Worm (Caenorhabditis elegans) whole organism, L3 larva: Measurements from ENCODE around the gene K09E2.1.

Experiments used
- R02D3.7 ChIP-seq: fragments of 150-350 bp; optimal IDR thresholded peaks from 2 replicates; lab custom pipeline; 2014; ENCODE audit warnings: missing biosample characterization, missing genetic modification characterization
- ZK546.5 ChIP-seq: sonication (generic microtip); optimal IDR thresholded peaks from 2 replicates; lab custom pipeline; 2017; ENCODE audit warnings: missing biosample characterization, missing genetic modification characterization
- aly-2 ChIP-seq: fragments of 150-350 bp; optimal IDR thresholded peaks from 2 replicates; lab custom pipeline; 2014; ENCODE audit warnings: missing biosample characterization, missing genetic modification characterization
- ama-1 ChIP-seq: fragments of 150-350 bp; optimal IDR thresholded peaks from 2 replicates; lab custom pipeline; 2018
- ceh-16 ChIP-seq: sonication (generic microtip); optimal IDR thresholded peaks from 2 replicates; lab custom pipeline; 2017; ENCODE audit warnings: missing biosample characterization, missing genetic modification characterization
- ceh-28 ChIP-seq: fragments of 150-350 bp; optimal IDR thresholded peaks from 2 replicates; lab custom pipeline; 2014; ENCODE audit warnings: missing biosample characterization, missing genetic modification reagents, missing genetic modification characterization
- ceh-82 ChIP-seq: fragments of 150-350 bp; optimal IDR thresholded peaks from 2 replicates; lab custom pipeline; 2014; ENCODE audit warnings: missing biosample characterization, missing genetic modification characterization
- ceh-9 ChIP-seq: sonication (generic microtip); optimal IDR thresholded peaks from 2 replicates; lab custom pipeline; 2018; ENCODE audit warnings: missing biosample characterization, missing genetic modification characterization
- egl-27 ChIP-seq: sonication (generic microtip); optimal IDR thresholded peaks from 4 replicates; lab custom pipeline; 2017; ENCODE audit warnings: missing biosample characterization, missing genetic modification reagents, missing genetic modification characterization
- egl-5 ChIP-seq: fragments of 150-350 bp; optimal IDR thresholded peaks from 2 replicates; lab custom pipeline; 2017; ENCODE audit warnings: missing biosample characterization, missing genetic modification reagents, missing genetic modification characterization, inconsistent platforms
- elt-1 ChIP-seq: fragments of 150-350 bp; optimal IDR thresholded peaks from 2 replicates; lab custom pipeline; 2014; ENCODE audit warnings: missing biosample characterization, missing genetic modification characterization
- elt-2 ChIP-seq: sonication (generic microtip); optimal IDR thresholded peaks from 2 replicates; lab custom pipeline; 2016; ENCODE audit warnings: missing genetic modification reagents, mild to moderate bottlenecking, missing genetic modification characterization, missing compliant biosample characterization
- elt-3 ChIP-seq, 3 experiments: fragments of 150-350 bp in 1 of 3; sonication (generic microtip) in 2 of 3; optimal IDR thresholded peaks; 2 replicates in 2 of 3; 4 replicates in 1 of 3; lab custom pipeline; 2014 to 2017; ENCODE audit warnings: missing biosample characterization in 3 of 3, missing genetic modification characterization in 3 of 3
- eor-1 ChIP-seq, 2 experiments: fragments of 150-350 bp; optimal IDR thresholded peaks; 2 replicates each; lab custom pipeline; 2014 to 2018; ENCODE audit warnings: missing biosample characterization in 2 of 2, missing genetic modification characterization in 2 of 2
- fkh-10 ChIP-seq: sonication (generic microtip); optimal IDR thresholded peaks from 2 replicates; lab custom pipeline; 2017; ENCODE audit warnings: missing biosample characterization, missing genetic modification reagents, missing genetic modification characterization
- lin-15B ChIP-seq: fragments of 150-350 bp; optimal IDR thresholded peaks from 2 replicates; lab custom pipeline; 2014; ENCODE audit warnings: missing biosample characterization, missing genetic modification characterization
- lin-39 ChIP-seq: fragments of 150-350 bp; optimal IDR thresholded peaks from 2 replicates; lab custom pipeline; 2018; ENCODE audit warnings: missing biosample characterization, missing genetic modification reagents, missing genetic modification characterization
- lsy-12 ChIP-seq: sonication (generic microtip); optimal IDR thresholded peaks from 2 replicates; lab custom pipeline; 2016; ENCODE audit warnings: mild to moderate bottlenecking, missing genetic modification characterization, missing compliant biosample characterization
- mml-1 ChIP-seq: fragments of 150-350 bp; sonication (generic microtip); optimal IDR thresholded peaks from 3 replicates; lab custom pipeline; 2014; ENCODE audit warnings: missing biosample characterization, missing genetic modification characterization
- nfya-1 ChIP-seq: sonication (generic microtip); optimal IDR thresholded peaks from 2 replicates; lab custom pipeline; 2017; ENCODE audit warnings: missing genetic modification characterization, mild to moderate bottlenecking, missing compliant biosample characterization, antibody characterized with exemption, moderate library complexity; ENCODE audit not compliant: insufficient read depth
- nhr-12 ChIP-seq: fragments of 150-350 bp; optimal IDR thresholded peaks from 2 replicates; lab custom pipeline; 2014; ENCODE audit warnings: missing biosample characterization, missing genetic modification characterization
- nhr-237 ChIP-seq: fragments of 150-350 bp; optimal IDR thresholded peaks from 2 replicates; lab custom pipeline; 2014; ENCODE audit warnings: missing biosample characterization, missing genetic modification characterization
- nhr-25 ChIP-seq: sonication (generic microtip); optimal IDR thresholded peaks from 2 replicates; lab custom pipeline; 2017; ENCODE audit warnings: missing biosample characterization, missing genetic modification characterization
- nhr-28 ChIP-seq: fragments of 150-350 bp; optimal IDR thresholded peaks from 2 replicates; lab custom pipeline; 2014; ENCODE audit warnings: missing biosample characterization, missing genetic modification characterization
- nhr-67 ChIP-seq: fragments of 150-350 bp; optimal IDR thresholded peaks from 2 replicates; lab custom pipeline; 2014; ENCODE audit warnings: missing biosample characterization, missing genetic modification characterization
- nhr-76 ChIP-seq: fragments of 150-350 bp; sonication (generic microtip); optimal IDR thresholded peaks from 5 replicates; lab custom pipeline; 2014; ENCODE audit warnings: missing biosample characterization, missing genetic modification characterization
- nhr-77 ChIP-seq: fragments of 150-350 bp; optimal IDR thresholded peaks from 2 replicates; lab custom pipeline; 2014; ENCODE audit warnings: missing biosample characterization, missing genetic modification characterization
- pha-4 ChIP-seq: fragments of 150-350 bp; optimal IDR thresholded peaks from 2 replicates; lab custom pipeline; 2014; ENCODE audit warnings: missing biosample characterization, missing genetic modification reagents, missing genetic modification characterization
- pqm-1 ChIP-seq: fragments of 150-350 bp; optimal IDR thresholded peaks from 2 replicates; lab custom pipeline; 2017; ENCODE audit warnings: missing biosample characterization, missing genetic modification characterization, inconsistent platforms
- skn-1 ChIP-seq: fragments of 150-350 bp; optimal IDR thresholded peaks from 2 replicates; lab custom pipeline; 2014; ENCODE audit warnings: missing biosample characterization, missing genetic modification characterization
- snpc-4 ChIP-seq: fragments of 150-350 bp; optimal IDR thresholded peaks from 2 replicates; lab custom pipeline; 2014; ENCODE audit warnings: missing biosample characterization, missing genetic modification characterization
- tbx-2 ChIP-seq: sonication (generic microtip); optimal IDR thresholded peaks from 2 replicates; lab custom pipeline; 2016; ENCODE audit warnings: mild to moderate bottlenecking, missing genetic modification characterization, missing compliant biosample characterization
- unc-39 ChIP-seq: sonication (generic microtip); optimal IDR thresholded peaks from 4 replicates; lab custom pipeline; 2017; ENCODE audit warnings: missing biosample characterization, missing genetic modification characterization
- zag-1 ChIP-seq: fragments of 150-350 bp; optimal IDR thresholded peaks from 2 replicates; lab custom pipeline; 2014; ENCODE audit warnings: missing biosample characterization, missing genetic modification characterization
- ztf-11 ChIP-seq: fragments of 150-350 bp; optimal IDR thresholded peaks from 2 replicates; lab custom pipeline; 2014; ENCODE audit warnings: missing biosample characterization, missing genetic modification characterization

K09E2.1 gene

DNA sequence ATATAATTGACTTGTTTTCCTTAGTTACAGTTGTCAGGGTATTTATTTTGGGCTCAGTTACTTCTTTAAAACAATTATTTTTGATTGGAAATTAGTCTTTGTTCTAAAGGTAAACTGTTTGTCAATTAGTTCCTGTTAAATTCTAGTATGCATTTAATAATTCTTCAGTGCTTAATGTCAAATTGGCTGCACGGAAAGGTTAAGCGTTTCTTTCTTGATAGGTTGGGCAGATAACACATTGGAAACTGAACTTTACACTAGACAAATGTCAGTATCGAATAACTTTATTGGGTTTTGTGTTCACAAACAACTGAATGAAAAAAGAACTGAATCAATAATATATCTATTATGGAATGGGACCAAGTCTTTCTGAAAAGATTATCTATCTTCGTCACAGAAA, 33.1 kb downstream of the K09E2.1 start:
- no peak for TF ChIP-seq eor-1 (tag; optimal IDR thresholded peaks at IDR 0.05; lab: Kevin White, UChicago)
- TF ChIP-seq ZK546.5, result no peak
- no peak for TF ChIP-seq nhr-25
- no peak for TF ChIP-seq ceh-28 (tag; lab: Kevin White, UChicago)
- no peak for TF ChIP-seq mml-1
- TF ChIP-seq pqm-1 (tag; lab: Kevin White, UChicago), result no peak
- peak; percentile 56 for TF ChIP-seq elt-2 (tag; lab: Kevin White, UChicago)
- no peak for TF ChIP-seq ceh-16 (tag; lab: Kevin White, UChicago)

DNA sequence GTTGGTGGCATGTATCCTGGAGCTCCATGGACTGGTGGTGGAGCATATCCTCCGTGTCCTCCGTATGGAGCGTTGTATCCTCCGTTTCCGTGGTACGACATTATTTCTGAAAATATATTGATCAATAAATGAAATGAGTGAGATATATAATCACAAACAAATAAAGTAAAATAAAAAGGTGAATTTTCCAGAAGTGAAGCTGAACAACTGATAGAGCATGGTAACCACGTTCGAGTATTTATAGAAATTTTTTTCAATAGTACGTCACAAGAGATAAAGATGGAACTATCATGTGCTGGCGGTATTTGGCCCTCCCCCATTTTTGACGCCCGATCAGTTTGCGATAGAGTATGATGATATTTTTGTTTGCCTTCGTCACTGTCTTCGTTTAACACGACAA, 35.1 kb downstream of the K09E2.1 start, which contains the start of gene F53A9.7:
Gene F53A9.7, minus strand, starts transcription at position 101 of the 400 bp plus-strand sequence.
- TF ChIP-seq egl-27 (tag; lab: Kevin White, UChicago) (no peak), elt-3 (tag; optimal IDR thresholded peaks at IDR 0.05; lab: Kevin White, UChicago) (no peak), nhr-12 (tag; lab: Kevin White, UChicago) (no peak), nhr-25 (no peak), eor-1 (tag; optimal IDR thresholded peaks at IDR 0.05; lab: Kevin White, UChicago) (no peak), elt-2 (tag; lab: Kevin White, UChicago) (peak; percentile 33), nhr-28 (no peak), nhr-237 (no peak), nfya-1 (tag; lab: Kevin White, UChicago) (no peak), pha-4 (tag; lab: Kevin White, UChicago) (peak; percentile 16), R02D3.7 (tag; lab: Kevin White, UChicago) (no peak), ceh-82 (no peak), zag-1 (no peak), lin-39 (tag; lab: Kevin White, UChicago) (no peak)

DNA sequence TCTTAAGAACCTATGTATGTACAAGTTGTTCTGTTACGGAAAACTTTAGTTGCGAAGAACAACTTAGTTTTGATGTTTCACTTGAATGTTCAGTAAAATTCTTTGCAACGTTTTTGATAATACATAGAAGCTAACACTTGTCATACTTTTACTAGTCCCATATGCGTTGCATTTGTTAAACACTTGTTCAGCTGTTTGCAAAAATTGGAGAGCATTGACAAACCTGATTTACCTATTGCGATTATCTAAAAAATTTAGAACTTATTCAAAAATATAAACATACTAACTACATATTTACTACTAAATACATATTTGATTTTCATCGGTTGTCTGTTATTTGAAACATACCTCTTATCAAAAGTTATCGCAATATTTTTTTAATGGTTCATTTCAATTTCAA, 36.5 kb downstream of the K09E2.1 start:
- peak; percentile 40 for TF ChIP-seq pha-4 (tag; lab: Kevin White, UChicago)
- no peak for TF ChIP-seq egl-5
- TF ChIP-seq, all 47 proteins: peak for 1

DNA sequence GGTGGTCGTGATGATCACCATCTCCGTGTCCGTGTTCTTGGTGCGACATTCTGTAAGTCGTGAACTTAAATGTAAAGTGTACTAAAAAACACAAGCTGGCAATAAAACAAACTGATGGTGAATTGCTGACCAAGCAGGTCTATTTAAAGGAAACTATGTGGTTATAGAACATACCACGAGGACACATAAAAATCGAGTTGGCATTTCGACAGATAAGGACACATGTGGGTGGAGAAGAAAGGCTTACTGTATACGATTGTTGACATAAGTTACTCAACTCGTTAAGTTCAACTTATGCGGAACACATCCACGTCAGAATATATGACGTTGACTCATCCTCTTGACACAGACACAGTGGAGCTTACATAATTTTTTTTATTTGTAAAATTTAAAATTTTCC, 37.2 kb downstream of the K09E2.1 start, which contains the start of gene F53A9.8:
Gene F53A9.8, minus strand, starts transcription at position 49 of the 400 bp plus-strand sequence.
- no peak for TF ChIP-seq ztf-11 (tag; lab: Kevin White, UChicago)
- peak; percentile 75 for TF ChIP-seq elt-2 (tag; lab: Kevin White, UChicago)
- no peak for TF ChIP-seq lin-15B (tag; lab: Kevin White, UChicago)
- no peak for TF ChIP-seq ceh-82
- no peak for TF ChIP-seq snpc-4 (tag; lab: Kevin White, UChicago)
- peak; percentile 71 for TF ChIP-seq pha-4 (tag; lab: Kevin White, UChicago)
- TF ChIP-seq ama-1 (lab: Kevin White, UChicago), result no peak
- no peak for TF ChIP-seq nhr-67 (tag; lab: Kevin White, UChicago)
- no peak for TF ChIP-seq aly-2
- no peak for TF ChIP-seq ceh-16 (tag; lab: Kevin White, UChicago)
- peak; percentile 61 for TF ChIP-seq pqm-1 (tag; lab: Kevin White, UChicago)
- TF ChIP-seq unc-39 (tag; lab: Kevin White, UChicago), result no peak

DNA sequence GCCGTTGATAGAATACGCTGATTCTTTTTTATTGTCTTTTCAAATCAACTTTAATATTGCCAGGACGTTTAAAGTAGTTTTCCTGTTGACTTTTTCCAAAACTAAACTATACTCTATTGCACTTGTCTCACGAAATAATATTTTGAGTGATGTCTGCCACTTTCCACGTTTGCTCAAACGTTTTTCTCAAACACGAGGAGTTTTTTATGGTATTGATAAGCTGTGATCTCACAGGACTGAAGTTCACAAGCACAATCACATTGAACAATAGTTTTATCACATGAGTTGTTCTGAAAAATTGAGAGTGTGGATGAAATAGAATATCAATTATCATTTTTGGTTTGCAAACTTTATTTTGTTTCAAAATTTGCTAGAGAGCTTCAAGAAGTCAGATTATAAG, 38.2 kb downstream of the K09E2.1 start:
- TF ChIP-seq ama-1 (lab: Kevin White, UChicago) (no peak), elt-1 (tag; lab: Kevin White, UChicago) (no peak), snpc-4 (tag; lab: Kevin White, UChicago) (no peak), elt-2 (tag; lab: Kevin White, UChicago) (peak; percentile 78), pqm-1 (tag; lab: Kevin White, UChicago) (peak; percentile 13), pha-4 (tag; lab: Kevin White, UChicago) (peak; percentile 67), zag-1 (no peak)

DNA sequence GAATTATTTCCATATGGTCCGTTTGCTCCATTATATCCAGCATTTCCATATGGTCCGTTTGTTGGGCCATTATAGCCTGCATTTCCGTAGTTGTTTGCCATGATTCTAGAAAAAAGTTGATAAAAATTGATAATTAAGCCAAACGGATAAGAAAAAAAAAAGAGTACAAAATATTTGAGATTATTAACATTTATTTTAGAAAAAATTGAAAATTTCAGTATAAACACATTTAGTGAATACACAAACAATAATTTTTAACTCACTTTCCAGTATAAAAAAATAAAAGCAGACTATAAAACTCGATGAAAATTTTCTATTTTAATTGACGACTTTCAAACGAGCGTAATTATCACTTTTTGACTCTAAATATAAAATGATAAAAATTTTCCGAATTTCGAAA, 39.0 kb downstream of the K09E2.1 start, which contains the start of gene F53A9.9:
Gene F53A9.9, minus strand, starts transcription at position 101 of the 400 bp plus-strand sequence.
- TF ChIP-seq nfya-1 (tag; lab: Kevin White, UChicago) (no peak), nhr-76 (no peak), nhr-77 (tag; lab: Kevin White, UChicago) (no peak), fkh-10 (GFP tag; lab: Kevin White, UChicago) (no peak), ztf-11 (tag; lab: Kevin White, UChicago) (no peak), skn-1 (tag; lab: Kevin White, UChicago) (no peak), egl-5 (no peak), ama-1 (lab: Kevin White, UChicago) (no peak), tbx-2 (tag; lab: Kevin White, UChicago) (no peak), R02D3.7 (tag; lab: Kevin White, UChicago) (no peak), elt-2 (tag; lab: Kevin White, UChicago) (no peak), nhr-67 (tag; lab: Kevin White, UChicago) (no peak), ceh-9 (tag; lab: Kevin White, UChicago) (no peak), nhr-237 (no peak), elt-1 (tag; lab: Kevin White, UChicago) (no peak), lsy-12 (tag; lab: Kevin White, UChicago) (no peak), snpc-4 (tag; lab: Kevin White, UChicago) (no peak), ceh-82 (no peak), ZK546.5 (no peak)
